Fruit fly (Drosophila melanogaster) whole organism, embryonic: ENCODE measurements around the gene CG34334.

Source experiments
- Aef1 ChIP-seq: fragments of 200-800 bp; sonication (Bioruptor generic); IDR thresholded peaks from 3 replicates; pipeline ENCODE4 v1.3.6; 2022; ENCODE audit warnings: missing biosample characterization, missing genetic modification characterization
- Blimp-1 ChIP-seq: fragments of 200-800 bp; sonication (Bioruptor generic); optimal IDR thresholded peaks from 3 replicates; lab custom pipeline; 2018; ENCODE audit warnings: missing biosample characterization, missing genetic modification characterization, mild to moderate bottlenecking, moderate library complexity, missing genetic modification reagents
- CG10147 ChIP-seq: fragments of 200-800 bp; sonication (Bioruptor generic); optimal IDR thresholded peaks from 2 replicates; lab custom pipeline; 2019; ENCODE audit warnings: missing biosample characterization, mild to moderate bottlenecking, missing genetic modification characterization, moderate library complexity
- CG12236 ChIP-seq: fragments of 200-800 bp; sonication (Bioruptor generic); optimal IDR thresholded peaks from 2 replicates; lab custom pipeline; 2016; ENCODE audit warnings: missing biosample characterization, missing genetic modification characterization
- CG13424 ChIP-seq: fragments of 200-800 bp; sonication (Bioruptor generic); optimal IDR thresholded peaks from 2 replicates; lab custom pipeline; 2019; ENCODE audit warnings: missing biosample characterization, mild to moderate bottlenecking, missing genetic modification characterization, moderate library complexity
- CG13894 ChIP-seq: fragments of 200-800 bp; sonication (Bioruptor generic); optimal IDR thresholded peaks from 3 replicates; lab custom pipeline; 2018; ENCODE audit warnings: missing biosample characterization, mild to moderate bottlenecking, missing genetic modification characterization, moderate library complexity
- CG14014 ChIP-seq: fragments of 200-800 bp; sonication (Bioruptor generic); IDR thresholded peaks from 2 replicates; pipeline ENCODE4 v1.3.6; 2022; ENCODE audit warnings: missing biosample characterization, missing genetic modification characterization
- CG14965 ChIP-seq: fragments of 200-800 bp; sonication (Bioruptor generic); optimal IDR thresholded peaks from 2 replicates; lab custom pipeline; 2016; ENCODE audit warnings: missing biosample characterization, missing genetic modification characterization, borderline replicate concordance
- CG15696 ChIP-seq: fragments of 200-800 bp; sonication (Bioruptor generic); optimal IDR thresholded peaks from 2 replicates; lab custom pipeline; 2019; ENCODE audit warnings: missing biosample characterization, mild to moderate bottlenecking, missing genetic modification characterization, moderate library complexity
- CG1647 ChIP-seq: fragments of 200-800 bp; sonication (Bioruptor generic); optimal IDR thresholded peaks from 3 replicates; lab custom pipeline; 2016; ENCODE audit warnings: missing biosample characterization, missing genetic modification characterization
- CG17568 ChIP-seq: fragments of 200-800 bp; sonication (Bioruptor generic); optimal IDR thresholded peaks from 2 replicates; lab custom pipeline; 2018; ENCODE audit warnings: missing biosample characterization, mild to moderate bottlenecking, missing genetic modification characterization, moderate library complexity
- CG17912 ChIP-seq: fragments of 200-800 bp; sonication (Bioruptor generic); optimal IDR thresholded peaks from 2 replicates; lab custom pipeline; 2018; ENCODE audit warnings: missing biosample characterization, mild to moderate bottlenecking, missing genetic modification characterization
- CG2199 ChIP-seq: fragments of 200-800 bp; sonication (Bioruptor generic); IDR thresholded peaks from 3 replicates; pipeline ENCODE4 v1.3.6; 2022; ENCODE audit warnings: missing biosample characterization, missing genetic modification characterization
- CG3407 ChIP-seq: fragments of 200-800 bp; sonication (Bioruptor generic); optimal IDR thresholded peaks from 2 replicates; lab custom pipeline; 2018; ENCODE audit warnings: missing biosample characterization, mild to moderate bottlenecking, missing genetic modification characterization
- CG5953 ChIP-seq: fragments of 200-800 bp; sonication (Bioruptor generic); IDR thresholded peaks from 2 replicates; pipeline ENCODE4 v1.3.6; 2022; ENCODE audit warnings: missing biosample characterization, missing genetic modification characterization
- CG6683 ChIP-seq: fragments of 200-800 bp; sonication (Bioruptor generic); optimal IDR thresholded peaks from 2 replicates; lab custom pipeline; 2017; ENCODE audit warnings: missing biosample characterization, mild to moderate bottlenecking, missing genetic modification characterization, missing genetic modification reagents
- CG7786 ChIP-seq: fragments of 200-800 bp; sonication (Bioruptor generic); optimal IDR thresholded peaks from 2 replicates; lab custom pipeline; 2016; ENCODE audit warnings: missing biosample characterization, missing genetic modification characterization
- CG9797 ChIP-seq: fragments of 200-800 bp; sonication (Bioruptor generic); optimal IDR thresholded peaks from 3 replicates; lab custom pipeline; 2018; ENCODE audit warnings: missing biosample characterization, mild to moderate bottlenecking, missing genetic modification characterization
- Camta ChIP-seq: fragments of 200-800 bp; sonication (Bioruptor generic); optimal IDR thresholded peaks from 2 replicates; lab custom pipeline; 2016; ENCODE audit warnings: missing biosample characterization, missing genetic modification characterization
- Deaf1 ChIP-seq: fragments of 200-800 bp; optimal IDR thresholded peaks from 3 replicates; lab custom pipeline; 2019; ENCODE audit warnings: missing biosample characterization, mild to moderate bottlenecking, missing genetic modification characterization, moderate library complexity
- E2f1 ChIP-seq: fragments of 200-800 bp; sonication (Bioruptor generic); IDR thresholded peaks from 2 replicates; pipeline ENCODE4 v1.3.6; 2022; ENCODE audit warnings: missing biosample characterization, missing genetic modification characterization
- Fer1 ChIP-seq: fragments of 200-800 bp; sonication (Bioruptor generic); optimal IDR thresholded peaks from 2 replicates; lab custom pipeline; 2017; ENCODE audit warnings: missing biosample characterization, mild to moderate bottlenecking, missing genetic modification characterization
- Hr39 ChIP-seq: fragments of >200 bp; optimal IDR thresholded peaks from 2 replicates; lab custom pipeline; 2017
- NC2β ChIP-seq: fragments of 200-800 bp; sonication (Bioruptor generic); optimal IDR thresholded peaks from 2 replicates; lab custom pipeline; 2016; ENCODE audit warnings: missing biosample characterization, missing genetic modification characterization
- NfI ChIP-seq: fragments of 200-800 bp; sonication (Bioruptor generic); optimal IDR thresholded peaks from 3 replicates; lab custom pipeline; 2018; ENCODE audit warnings: missing biosample characterization, mild to moderate bottlenecking, missing genetic modification characterization, moderate library complexity
- Oli ChIP-seq: fragments of 200-800 bp; sonication (Bioruptor generic); optimal IDR thresholded peaks from 2 replicates; lab custom pipeline; 2018; ENCODE audit warnings: missing biosample characterization, mild to moderate bottlenecking, missing genetic modification characterization, moderate library complexity
- Scr ChIP-seq: fragments of 200-800 bp; sonication (Bioruptor generic); IDR thresholded peaks from 2 replicates; pipeline ENCODE4 v1.3.6; 2022; ENCODE audit warnings: missing biosample characterization, missing genetic modification characterization; ENCODE audit not compliant: partially characterized antibody
- Trl ChIP-seq, 3 experiments: fragments of >200 bp in 2 of 3; fragments of 200-800 bp in 1 of 3; sonication (Bioruptor generic) in 1 of 3; optimal IDR thresholded peaks; 2 replicates in 1 of 3; 3 replicates in 2 of 3; lab custom pipeline; 2016 to 2017; ENCODE audit warnings: missing biosample characterization in 1 of 3, missing genetic modification characterization in 1 of 3
- br ChIP-seq: fragments of >200 bp; optimal IDR thresholded peaks from 2 replicates; lab custom pipeline; 2017
- chinmo ChIP-seq: fragments of 200-800 bp; sonication (Bioruptor generic); IDR thresholded peaks from 4 replicates; pipeline ENCODE4 v1.3.6; 2022; ENCODE audit warnings: missing biosample characterization, missing genetic modification characterization; ENCODE audit not compliant: partially characterized antibody
- crol ChIP-seq: fragments of 200-800 bp; sonication (Bioruptor generic); IDR thresholded peaks from 2 replicates; pipeline ENCODE4 v1.3.6; 2022; ENCODE audit warnings: missing biosample characterization, missing genetic modification characterization
- ewg ChIP-seq: fragments of 200-800 bp; sonication (Bioruptor generic); optimal IDR thresholded peaks from 3 replicates; lab custom pipeline; 2017; ENCODE audit warnings: mild to moderate bottlenecking, missing biosample characterization, missing genetic modification reagents, missing genetic modification characterization
- fd96Cb ChIP-seq: fragments of 200-800 bp; sonication (Bioruptor generic); optimal IDR thresholded peaks from 2 replicates; lab custom pipeline; 2018; ENCODE audit warnings: missing biosample characterization, mild to moderate bottlenecking, missing genetic modification characterization, moderate library complexity
- gem ChIP-seq: fragments of 200-800 bp; sonication (Bioruptor generic); optimal IDR thresholded peaks from 2 replicates; lab custom pipeline; 2019; ENCODE audit warnings: missing biosample characterization, mild to moderate bottlenecking, missing genetic modification characterization, moderate library complexity
- gt ChIP-seq: fragments of 200-800 bp; sonication (Bioruptor generic); IDR thresholded peaks from 2 replicates; pipeline ENCODE4 v1.3.6; 2022; ENCODE audit warnings: missing biosample characterization, missing genetic modification characterization
- hb ChIP-seq: fragments of 200-800 bp; sonication (Bioruptor generic); IDR thresholded peaks from 3 replicates; pipeline ENCODE4 v1.3.6; 2022; ENCODE audit warnings: missing biosample characterization, missing genetic modification characterization; ENCODE audit not compliant: partially characterized antibody
- oc ChIP-seq: fragments of 200-800 bp; sonication (Bioruptor generic); optimal IDR thresholded peaks from 2 replicates; lab custom pipeline; 2018; ENCODE audit warnings: missing biosample characterization, mild to moderate bottlenecking, missing genetic modification characterization, moderate library complexity
- ranshi ChIP-seq: fragments of 200-800 bp; sonication (Bioruptor generic); IDR thresholded peaks from 2 replicates; pipeline ENCODE4 v1.3.6; 2022; ENCODE audit warnings: missing biosample characterization, missing genetic modification characterization
- sna ChIP-seq: fragments of 200-800 bp; sonication (Bioruptor generic); IDR thresholded peaks from 2 replicates; pipeline ENCODE4 v1.3.6; 2022; ENCODE audit warnings: missing biosample characterization, missing genetic modification characterization; ENCODE audit not compliant: partially characterized antibody
- twi ChIP-seq: fragments of 200-800 bp; optimal IDR thresholded peaks from 2 replicates; lab custom pipeline; 2019; ENCODE audit warnings: missing biosample characterization, mild to moderate bottlenecking, missing genetic modification characterization, moderate library complexity
- z ChIP-seq: fragments of 200-800 bp; sonication (Bioruptor generic); IDR thresholded peaks from 3 replicates; pipeline ENCODE4 v1.3.6; 2022; ENCODE audit warnings: missing biosample characterization, missing genetic modification characterization

Gene CG34334

dm6 chrX:22858076-22858475 is 14.5 kb upstream of the CG34334 start:
- TF ChIP-seq Hr39 (peak; percentile 21), gem (tag; lab: Kevin White, UChicago) (no peak), CG10147 (GFP tag; lab: Kevin White, UChicago) (no peak), hb (no peak), CG13894 (tag; lab: Kevin White, UChicago) (peak; percentile 8), CG2199 (peak; percentile 93; the same call in 2 of the 3 replicates), crol (peak; percentile 75)

dm6 chrX:22859286-22859685 is 13.3 kb upstream of the CG34334 start:
- TF ChIP-seq fd96Cb (tag; lab: Kevin White, UChicago) = no peak
- peak; percentile 82 for TF ChIP-seq z
- no peak for TF ChIP-seq Camta (GFP tag; lab: Kevin White, UChicago)
- no peak for TF ChIP-seq ewg (GFP tag; lab: Kevin White, UChicago)
- TF ChIP-seq chinmo = no peak
- no peak for TF ChIP-seq Aef1 (GFP tag; lab: Robert Waterston, UW)
- peak; percentile 67; the same call in 2 of the 3 replicates for TF ChIP-seq CG2199
- TF ChIP-seq sna (GFP tag; lab: Robert Waterston, UW) = no peak
- TF ChIP-seq Deaf1 (tag; lab: Kevin White, UChicago) = peak; percentile 46
- TF ChIP-seq CG17568 (GFP tag; lab: Kevin White, UChicago) = no peak
- TF ChIP-seq gt (GFP tag; lab: Robert Waterston, UW) = no peak
- no peak for TF ChIP-seq oc (tag; lab: Kevin White, UChicago)
- TF ChIP-seq Blimp-1 (GFP tag; lab: Kevin White, UChicago) = no peak
- TF ChIP-seq Fer1 (GFP tag; lab: Kevin White, UChicago) = no peak
- no peak for TF ChIP-seq CG14965
- no peak for TF ChIP-seq CG12236 (GFP tag; lab: Kevin White, UChicago)
- TF ChIP-seq E2f1 (GFP tag; lab: Robert Waterston, UW) = no peak
- TF ChIP-seq br (lab: Kevin White, UChicago) = no peak
- no peak for TF ChIP-seq NfI
- TF ChIP-seq CG6683 (GFP tag; lab: Kevin White, UChicago) = no peak
- TF ChIP-seq CG3407 = no peak
- TF ChIP-seq Oli = no peak
- no peak for TF ChIP-seq CG7786 (GFP tag; lab: Kevin White, UChicago)
- TF ChIP-seq CG5953 (GFP tag; lab: Robert Waterston, UW) = no peak
- no peak for TF ChIP-seq Trl (optimal IDR thresholded peaks at IDR 0.05; lab: Kevin White, UChicago)
- TF ChIP-seq Trl (GFP tag; optimal IDR thresholded peaks at IDR 0.05; lab: Kevin White, UChicago) = no peak
- no peak for TF ChIP-seq CG1647 (GFP tag; lab: Kevin White, UChicago)
- TF ChIP-seq CG13424 = no peak
- peak; percentile 56 for TF ChIP-seq twi
- no peak for TF ChIP-seq CG15696 (tag; lab: Kevin White, UChicago)
- TF ChIP-seq CG17912 (GFP tag; lab: Kevin White, UChicago) = no peak
- TF ChIP-seq CG9797 (GFP tag; lab: Kevin White, UChicago) = no peak
- TF ChIP-seq CG14014 = no peak
- TF ChIP-seq Scr (GFP tag; lab: Robert Waterston, UW) = no peak
- no peak for TF ChIP-seq NC2β (GFP tag; lab: Kevin White, UChicago)
- no peak for TF ChIP-seq ranshi
